Fruit fly (Drosophila melanogaster): ENCODE measurements around the gene CG17202.

Gene CG17202

dm6 chr3R:12426310-12426653, 3.7 kb downstream of the CG17202 start, which contains the start of gene NANS:
NANS (plus strand) TSS chr3R:12426578.
- TF ChIP-seq Vsx2 (GFP tag; optimal IDR thresholded peaks at IDR 0.05; ENCODE audit: partially characterized antibody) (no peak), HLH106 (tag; optimal IDR thresholded peaks at IDR 0.05) (no peak), usp (GFP tag; optimal IDR thresholded peaks at IDR 0.05) (no peak), Dif (GFP tag; optimal IDR thresholded peaks at IDR 0.05; ENCODE audit: partially characterized antibody) (no peak), Myc (optimal IDR thresholded peaks at IDR 0.05) (no peak), Rel (GFP tag; optimal IDR thresholded peaks at IDR 0.05) (no peak), Rel (tag; optimal IDR thresholded peaks at IDR 0.05) (no peak), GATAd (GFP tag; optimal IDR thresholded peaks at IDR 0.05) (no peak), Jra (GFP tag; optimal IDR thresholded peaks at IDR 0.05) (no peak), dmrt93B (GFP tag; optimal IDR thresholded peaks at IDR 0.05) (no peak), brk (GFP tag; optimal IDR thresholded peaks at IDR 0.05) (no peak), Hr83 (GFP tag; optimal IDR thresholded peaks at IDR 0.05; ENCODE audit: poor library complexity, severe bottlenecking) (no peak), Hr78 (GFP tag; optimal IDR thresholded peaks at IDR 0.05) (no peak), jim (GFP tag; optimal IDR thresholded peaks at IDR 0.05) (no peak), br (GFP tag; optimal IDR thresholded peaks at IDR 0.05) (no peak), CG32264 (GFP tag; optimal IDR thresholded peaks at IDR 0.05) (no peak), pan (optimal IDR thresholded peaks at IDR 0.05) (no peak), sv (GFP tag; optimal IDR thresholded peaks at IDR 0.05) (no peak), N (GFP tag; optimal IDR thresholded peaks at IDR 0.05) (no peak), Mio (GFP tag; optimal IDR thresholded peaks at IDR 0.05) (no peak)

- no peak for TF ChIP-seq CG9705 (GFP tag; optimal IDR thresholded peaks at IDR 0.05)
- no peak for TF ChIP-seq h (GFP tag; optimal IDR thresholded peaks at IDR 0.05)
- no peak for TF ChIP-seq Rel (GFP tag; optimal IDR thresholded peaks at IDR 0.05)
- TF ChIP-seq Rel (tag; optimal IDR thresholded peaks at IDR 0.05), result peak; percentile 66
Observed at dm6 chr3R:12429120-12429610, 6.6 kb downstream of the CG17202 start, which contains the start of the genes CG5641 and CG5245. CG5641 (minus strand) TSS chr3R:12429282. CG5245 (plus strand) TSS chr3R:12429560.

dm6 chr3R:12431030-12431489, 8.5 kb downstream of the CG17202 start, which contains the start of gene Prosalpha2:
Prosalpha2 (plus strand) TSS chr3R:12431321.
- no peak for TF ChIP-seq lola (GFP tag; optimal IDR thresholded peaks at IDR 0.05)
- TF ChIP-seq Mio (GFP tag; optimal IDR thresholded peaks at IDR 0.05), result no peak
- TF ChIP-seq Hnf4 (GFP tag; optimal IDR thresholded peaks at IDR 0.05), result no peak
- no peak for TF ChIP-seq Rel (GFP tag; optimal IDR thresholded peaks at IDR 0.05)
- peak; percentile 99 for TF ChIP-seq Rel (tag; optimal IDR thresholded peaks at IDR 0.05)
- TF ChIP-seq psq (GFP tag; optimal IDR thresholded peaks at IDR 0.05), result peak; percentile 12
- no peak for TF ChIP-seq Dfd (GFP tag; optimal IDR thresholded peaks at IDR 0.05)
- TF ChIP-seq dl (GFP tag; optimal IDR thresholded peaks at IDR 0.05; ENCODE audit: insufficient read depth in 1 of 2, partially characterized antibody in 2 of 2), result no peak
- TF ChIP-seq Abd-B (GFP tag; optimal IDR thresholded peaks at IDR 0.05), result no peak
- TF ChIP-seq CG9705 (GFP tag; optimal IDR thresholded peaks at IDR 0.05), result no peak
- no peak for TF ChIP-seq dsf (GFP tag; optimal IDR thresholded peaks at IDR 0.05; ENCODE audit: borderline replicate concordance)
- TF ChIP-seq rgr (GFP tag; optimal IDR thresholded peaks at IDR 0.05), result peak; percentile 29
- TF ChIP-seq brk (GFP tag; optimal IDR thresholded peaks at IDR 0.05), result no peak
- no peak for TF ChIP-seq GATAd (GFP tag; optimal IDR thresholded peaks at IDR 0.05)
- no peak for TF ChIP-seq Jra (GFP tag; optimal IDR thresholded peaks at IDR 0.05)
- no peak for TF ChIP-seq Dif (GFP tag; optimal IDR thresholded peaks at IDR 0.05; ENCODE audit: partially characterized antibody)
- TF ChIP-seq sage (GFP tag; optimal IDR thresholded peaks at IDR 0.05), result no peak
- no peak for TF ChIP-seq sv (GFP tag; optimal IDR thresholded peaks at IDR 0.05)
- TF ChIP-seq usp (GFP tag; optimal IDR thresholded peaks at IDR 0.05), result no peak
- TF ChIP-seq Hr78 (GFP tag; optimal IDR thresholded peaks at IDR 0.05), result no peak
- no peak for TF ChIP-seq jim (GFP tag; optimal IDR thresholded peaks at IDR 0.05)
- TF ChIP-seq dmrt93B (GFP tag; optimal IDR thresholded peaks at IDR 0.05), result no peak
- TF ChIP-seq CG32264 (GFP tag; optimal IDR thresholded peaks at IDR 0.05), result no peak
- TF ChIP-seq fru (GFP tag; optimal IDR thresholded peaks at IDR 0.05), result no peak
- TF ChIP-seq Myc (optimal IDR thresholded peaks at IDR 0.05), result peak; percentile 38
- TF ChIP-seq tai (GFP tag; optimal IDR thresholded peaks at IDR 0.05), result no peak
- TF ChIP-seq pan (optimal IDR thresholded peaks at IDR 0.05), result no peak
- TF ChIP-seq foxo (GFP tag; optimal IDR thresholded peaks at IDR 0.05), result peak in 1 of 2 experiments; percentile 48
- TF ChIP-seq HLH106 (tag; optimal IDR thresholded peaks at IDR 0.05), result peak; percentile 11
- no peak for TF ChIP-seq Hr83 (GFP tag; optimal IDR thresholded peaks at IDR 0.05; ENCODE audit: poor library complexity, severe bottlenecking)
- TF ChIP-seq CrebA (GFP tag; optimal IDR thresholded peaks at IDR 0.05; ENCODE audit: borderline replicate concordance), result no peak
- TF ChIP-seq ey (GFP tag; optimal IDR thresholded peaks at IDR 0.05), result peak; percentile 28
- peak; percentile 9 for TF ChIP-seq Sp1 (GFP tag; optimal IDR thresholded peaks at IDR 0.05)
- no peak for TF ChIP-seq N (GFP tag; optimal IDR thresholded peaks at IDR 0.05)
